Worm (Caenorhabditis elegans) whole organism, early embryonic: ENCODE measurements around the gene srg-22.

Experiments
- B0310.2 ChIP-seq: sonication (generic microtip); optimal IDR thresholded peaks from 2 replicates; lab custom pipeline; 2016; ENCODE audit warnings: mild to moderate bottlenecking, missing genetic modification characterization, missing compliant biosample characterization
- F13C5.2 ChIP-seq: sonication (generic microtip); optimal IDR thresholded peaks from 2 replicates; lab custom pipeline; 2017; ENCODE audit warnings: mild to moderate bottlenecking, missing genetic modification characterization, inconsistent platforms, missing compliant biosample characterization
- aly-1 ChIP-seq: sonication (generic microtip); optimal IDR thresholded peaks from 2 replicates; lab custom pipeline; 2016; ENCODE audit warnings: missing genetic modification characterization, missing compliant biosample characterization
- ama-1 ChIP-seq: fragments of 150-350 bp; optimal IDR thresholded peaks from 2 replicates; lab custom pipeline; 2014
- ceh-13 ChIP-seq: fragments of 200-800 bp; sonication (Bioruptor generic); optimal IDR thresholded peaks from 2 replicates; lab custom pipeline; 2018; ENCODE audit warnings: mild to moderate bottlenecking, missing genetic modification characterization, missing compliant biosample characterization
- ceh-36 ChIP-seq: sonication (generic microtip); optimal IDR thresholded peaks from 2 replicates; lab custom pipeline; 2016; ENCODE audit warnings: missing genetic modification characterization, inconsistent platforms, missing compliant biosample characterization
- ets-7 ChIP-seq: sonication (generic microtip); optimal IDR thresholded peaks from 2 replicates; lab custom pipeline; 2016; ENCODE audit warnings: missing genotype, missing genetic modification characterization, missing compliant biosample characterization
- flt-1 ChIP-seq: fragments of 200-800 bp; sonication (Bioruptor generic); IDR thresholded peaks from 2 replicates; pipeline ENCODE4 v1.3.6; 2022; ENCODE audit warnings: missing genetic modification characterization, missing compliant biosample characterization
- hmbx-1 ChIP-seq: sonication (generic microtip); optimal IDR thresholded peaks from 2 replicates; lab custom pipeline; 2016; ENCODE audit warnings: mild to moderate bottlenecking, missing genetic modification characterization, missing compliant biosample characterization
- hmg-4 ChIP-seq: fragments of 200-800 bp; sonication (Bioruptor generic); optimal IDR thresholded peaks from 2 replicates; lab custom pipeline; 2018; ENCODE audit warnings: mild to moderate bottlenecking, missing genetic modification characterization, missing compliant biosample characterization
- hnd-1 ChIP-seq: sonication (generic microtip); optimal IDR thresholded peaks from 2 replicates; lab custom pipeline; 2016; ENCODE audit warnings: missing genetic modification characterization, missing compliant biosample characterization
- pes-1 ChIP-seq: fragments of 200-800 bp; sonication (Bioruptor generic); IDR thresholded peaks from 2 replicates; pipeline ENCODE4 v1.3.6; 2022; ENCODE audit warnings: missing genetic modification reagents, missing genetic modification characterization, missing compliant biosample characterization
- scrt-1 ChIP-seq: fragments of 200-800 bp; sonication (Bioruptor generic); IDR thresholded peaks from 2 replicates; pipeline ENCODE4 v1.3.6; 2022; ENCODE audit warnings: missing genetic modification characterization, missing compliant biosample characterization
- sea-1 ChIP-seq: fragments of 200-800 bp; sonication (Bioruptor generic); conservative IDR thresholded peaks from 2 replicates; pipeline ENCODE4 v1.3.6; 2022; ENCODE audit warnings: missing genetic modification characterization, missing compliant biosample characterization
- tbx-11 ChIP-seq: fragments of 200-800 bp; sonication (Bioruptor generic); IDR thresholded peaks from 2 replicates; pipeline ENCODE4 v1.3.6; 2022; ENCODE audit warnings: missing genetic modification characterization, missing compliant biosample characterization
- tbx-37 ChIP-seq: fragments of 200-800 bp; sonication (Bioruptor generic); conservative IDR thresholded peaks from 2 replicates; pipeline ENCODE4 v1.3.6; 2022; ENCODE audit warnings: missing genetic modification reagents, missing genetic modification characterization, missing compliant biosample characterization
- tra-4 ChIP-seq: sonication (generic microtip); optimal IDR thresholded peaks from 2 replicates; lab custom pipeline; 2017; ENCODE audit warnings: missing genetic modification characterization, missing compliant biosample characterization

The srg-22 gene

ce11 chrII:3061605-3062004 is 31.6 kb downstream of the srg-22 start:
- TF ChIP-seq hmbx-1 (no peak), flt-1 (GFP tag; lab: Robert Waterston, UW) (no peak), ets-7 (tag; lab: Kevin White, UChicago) (no peak)

DNA sequence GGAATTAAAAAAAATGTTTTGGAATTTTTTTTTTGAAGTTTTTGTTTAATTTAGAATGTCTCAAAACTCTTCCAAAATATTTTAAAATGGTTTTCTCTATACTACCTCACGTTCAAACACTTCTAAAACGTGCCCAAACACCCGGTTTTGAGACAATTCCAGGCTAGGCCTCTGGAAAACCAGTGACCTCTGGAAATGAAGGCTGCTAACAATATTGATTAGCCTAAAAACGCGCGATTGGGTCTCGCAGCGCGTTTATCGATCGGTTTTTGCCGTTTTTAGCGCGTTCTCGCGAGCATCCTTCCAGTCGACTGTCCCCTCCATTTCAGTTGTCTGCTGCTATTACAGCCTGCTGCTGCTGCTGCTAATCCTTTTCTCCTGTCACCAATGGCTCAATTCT is 32.5 kb downstream of the srg-22 start, which contains the start of gene Y25C1A.6:
TSS of gene Y25C1A.6 (plus strand) at position 301 of the 400 bp plus-strand sequence.
- no peak for TF ChIP-seq ets-7 (tag; lab: Kevin White, UChicago)
- no peak for TF ChIP-seq hmg-4 (GFP tag; lab: Kevin White, UChicago)
- TF ChIP-seq hnd-1 (tag; lab: Kevin White, UChicago) = no peak
- TF ChIP-seq hmbx-1 = no peak
- no peak for TF ChIP-seq ceh-13 (GFP tag; lab: Kevin White, UChicago)
- TF ChIP-seq flt-1 (GFP tag; lab: Robert Waterston, UW) = no peak
- no peak for TF ChIP-seq tra-4 (tag; lab: Kevin White, UChicago)
- no peak for TF ChIP-seq pes-1

DNA sequence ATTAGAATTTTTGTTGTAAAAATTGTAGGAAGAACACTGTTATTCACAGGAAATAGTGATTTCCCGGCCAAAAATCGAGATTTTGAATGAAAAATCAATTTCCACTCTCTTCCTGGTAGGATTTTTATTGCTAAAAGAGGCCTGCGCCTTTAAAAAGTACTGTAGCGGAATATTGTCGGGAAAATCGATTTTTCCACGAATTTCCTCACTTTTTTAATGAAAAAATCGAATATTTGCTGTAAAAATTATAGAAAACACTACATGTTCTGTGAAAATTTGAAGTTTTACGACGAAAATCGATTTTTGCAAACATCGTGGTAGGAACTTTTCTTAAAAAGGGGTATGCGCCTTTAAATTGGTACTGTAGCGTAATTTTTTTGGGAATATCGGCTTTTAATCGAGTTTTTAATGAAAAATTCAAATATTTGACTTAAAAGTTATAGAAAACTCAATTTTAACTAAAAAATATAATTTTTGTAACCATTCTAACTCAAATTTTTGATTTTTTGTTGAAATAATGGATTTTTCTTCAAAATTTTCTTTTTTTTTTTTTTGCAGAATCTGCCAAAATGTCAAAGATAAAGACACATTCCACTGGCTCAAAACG is 36.9 kb downstream of the srg-22 start, which contains the start of gene lin-8:
TSS of gene lin-8 (plus strand) at position 557 of the 607 bp plus-strand sequence.
- no peak for TF ChIP-seq ama-1 (lab: Kevin White, UChicago)
- TF ChIP-seq flt-1 (GFP tag; lab: Robert Waterston, UW) = no peak
- TF ChIP-seq sea-1 (GFP tag; lab: Robert Waterston, UW) = no peak
- TF ChIP-seq ceh-36 (tag; lab: Kevin White, UChicago) = no peak
- no peak for TF ChIP-seq ceh-13 (GFP tag; lab: Kevin White, UChicago)
- no peak for TF ChIP-seq tbx-11 (GFP tag; lab: Robert Waterston, UW)
- TF ChIP-seq hmg-4 (GFP tag; lab: Kevin White, UChicago) = no peak
- no peak for TF ChIP-seq tra-4 (tag; lab: Kevin White, UChicago)
- no peak for TF ChIP-seq tbx-37
- no peak for TF ChIP-seq B0310.2
- no peak for TF ChIP-seq F13C5.2 (tag; lab: Kevin White, UChicago)
- TF ChIP-seq scrt-1 (GFP tag; lab: Robert Waterston, UW) = no peak
- no peak for TF ChIP-seq pes-1

DNA sequence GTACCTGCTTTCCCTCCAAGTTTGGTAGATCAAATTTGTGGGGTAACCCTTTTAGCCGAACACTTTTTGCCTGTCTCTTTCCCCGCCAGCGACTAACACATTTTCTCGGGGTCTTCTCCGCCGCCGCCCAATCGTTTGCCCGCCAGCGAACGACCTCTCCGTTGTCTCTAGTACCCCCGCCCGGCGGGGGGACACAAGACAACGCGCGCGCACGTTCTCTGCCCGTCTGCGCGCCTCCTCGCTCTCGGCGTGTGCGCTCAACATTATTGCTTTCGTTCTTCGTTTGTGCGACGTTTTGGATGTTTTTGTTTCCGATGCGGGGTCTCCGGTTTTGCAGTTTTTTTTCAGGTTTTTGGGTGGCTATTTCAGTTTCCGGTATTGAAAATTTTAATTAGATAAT is 37.7 kb downstream of the srg-22 start:
- TF ChIP-seq F13C5.2 (tag; lab: Kevin White, UChicago) = peak; percentile 49
- peak; percentile 44 for TF ChIP-seq hmg-4 (GFP tag; lab: Kevin White, UChicago)
- no peak for TF ChIP-seq tbx-37
- TF ChIP-seq sea-1 (GFP tag; lab: Robert Waterston, UW) = no peak
- TF ChIP-seq hmbx-1 = no peak
- TF ChIP-seq aly-1 (tag; lab: Kevin White, UChicago) = peak; percentile 9
- peak; percentile 9 for TF ChIP-seq ceh-36 (tag; lab: Kevin White, UChicago)

ce11 chrII:3054622-3055021 is 38.6 kb downstream of the srg-22 start:
- TF ChIP-seq aly-1 (tag; lab: Kevin White, UChicago) = peak; percentile 36
- TF ChIP-seq hmg-4 (GFP tag; lab: Kevin White, UChicago) = no peak

ce11 chrII:3054221-3054620 is 39.0 kb downstream of the srg-22 start, which contains the start of gene lido-13:
TSS of gene lido-13 (minus strand) at chrII:3054321.
- TF ChIP-seq tbx-37 = no peak
- no peak for TF ChIP-seq ama-1 (lab: Kevin White, UChicago)
- no peak for TF ChIP-seq hmbx-1

DNA sequence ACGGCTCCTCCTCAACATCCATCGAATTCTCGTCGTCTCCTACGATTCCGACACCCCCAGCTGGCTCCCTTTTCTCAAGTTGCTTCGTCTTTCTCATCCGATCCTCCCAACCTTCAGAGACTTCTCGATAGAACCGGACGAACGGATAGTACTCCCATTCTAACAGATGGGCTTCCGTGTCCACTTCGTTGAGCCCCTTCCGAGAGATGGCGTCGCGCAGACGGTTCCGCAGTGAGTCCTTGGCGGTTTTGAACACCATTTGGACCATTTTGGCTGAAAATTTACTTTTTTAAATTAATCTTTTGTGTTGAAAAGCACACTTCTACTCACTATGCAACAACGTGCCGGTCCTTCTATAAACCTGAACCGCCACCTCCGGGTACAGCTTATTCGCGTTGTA is 39.6 kb downstream of the srg-22 start:
- TF ChIP-seq B0310.2 = no peak
- TF ChIP-seq scrt-1 (GFP tag; lab: Robert Waterston, UW) = no peak
- no peak for TF ChIP-seq ama-1 (lab: Kevin White, UChicago)
- no peak for TF ChIP-seq aly-1 (tag; lab: Kevin White, UChicago)
- no peak for TF ChIP-seq tra-4 (tag; lab: Kevin White, UChicago)
- no peak for TF ChIP-seq flt-1 (GFP tag; lab: Robert Waterston, UW)
- no peak for TF ChIP-seq F13C5.2 (tag; lab: Kevin White, UChicago)
- TF ChIP-seq sea-1 (GFP tag; lab: Robert Waterston, UW) = no peak
- no peak for TF ChIP-seq ets-7 (tag; lab: Kevin White, UChicago)
- no peak for TF ChIP-seq pes-1
- TF ChIP-seq hnd-1 (tag; lab: Kevin White, UChicago) = no peak
- no peak for TF ChIP-seq hmg-4 (GFP tag; lab: Kevin White, UChicago)
- TF ChIP-seq hmbx-1 = no peak
- no peak for TF ChIP-seq ceh-36 (tag; lab: Kevin White, UChicago)
- no peak for TF ChIP-seq tbx-37

DNA sequence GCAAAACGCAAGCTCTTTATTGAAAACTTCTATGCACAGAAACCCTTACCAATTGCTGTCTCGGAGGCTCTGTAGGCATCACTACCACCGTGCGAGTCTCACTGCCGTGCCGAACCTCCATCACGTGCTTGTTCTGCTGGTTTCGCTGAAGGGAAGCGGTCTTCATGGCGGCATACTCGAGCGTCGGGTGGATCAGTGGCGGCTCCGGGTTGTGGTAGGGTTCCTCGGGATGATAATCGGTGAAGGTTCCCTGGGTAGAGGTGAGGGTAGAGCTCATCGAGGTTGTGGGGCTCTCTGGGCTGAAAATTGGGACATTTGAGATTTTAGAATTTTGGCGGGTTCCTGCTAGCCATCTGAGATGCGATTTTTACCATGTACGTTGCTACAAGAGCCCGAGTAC is 40.4 kb downstream of the srg-22 start:
- TF ChIP-seq scrt-1 (GFP tag; lab: Robert Waterston, UW) = no peak
- no peak for TF ChIP-seq ceh-13 (GFP tag; lab: Kevin White, UChicago)
- no peak for TF ChIP-seq ets-7 (tag; lab: Kevin White, UChicago)
- TF ChIP-seq tra-4 (tag; lab: Kevin White, UChicago) = no peak
- TF ChIP-seq tbx-11 (GFP tag; lab: Robert Waterston, UW) = no peak
- no peak for TF ChIP-seq hmbx-1
- TF ChIP-seq tbx-37 = no peak
- no peak for TF ChIP-seq ceh-36 (tag; lab: Kevin White, UChicago)
- no peak for TF ChIP-seq hmg-4 (GFP tag; lab: Kevin White, UChicago)
- TF ChIP-seq pes-1 = no peak
- no peak for TF ChIP-seq sea-1 (GFP tag; lab: Robert Waterston, UW)
- TF ChIP-seq flt-1 (GFP tag; lab: Robert Waterston, UW) = no peak
- no peak for TF ChIP-seq B0310.2
- no peak for TF ChIP-seq aly-1 (tag; lab: Kevin White, UChicago)
- no peak for TF ChIP-seq F13C5.2 (tag; lab: Kevin White, UChicago)
- no peak for TF ChIP-seq ama-1 (lab: Kevin White, UChicago)
- no peak for TF ChIP-seq hnd-1 (tag; lab: Kevin White, UChicago)
